Worm (Caenorhabditis elegans): ENCODE data around the gene apb-1.

DNA sequence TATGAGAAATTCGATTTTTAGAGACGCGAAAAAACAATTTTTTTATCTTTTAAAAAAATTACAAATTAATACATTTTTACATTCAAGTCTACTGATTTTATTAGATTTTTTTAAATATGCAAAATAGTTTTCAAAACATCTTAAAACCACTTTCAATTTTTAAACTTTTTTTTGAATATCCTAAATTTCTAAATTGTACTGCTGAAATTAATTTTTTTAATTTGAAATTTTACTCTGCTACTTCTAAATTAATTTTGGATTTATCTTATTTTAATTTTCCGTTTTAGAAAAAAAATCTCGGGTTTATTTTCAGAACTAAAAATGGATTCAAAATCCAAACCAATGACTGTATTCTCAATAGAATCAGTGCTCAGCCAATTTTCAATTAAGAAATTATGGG, 17.8 kb downstream of the apb-1 start, which contains the start of gene Y71H2B.8:
- TF ChIP-seq flt-1 (GFP tag; IDR thresholded peaks at IDR 0.05) (no peak), ztf-23 (GFP tag; IDR thresholded peaks at IDR 0.05) (no peak), ztf-29 (GFP tag; IDR thresholded peaks at IDR 0.05) (no peak), cog-1 (tag; optimal IDR thresholded peaks at IDR 0.05) (no peak), tab-1 (GFP tag; IDR thresholded peaks at IDR 0.05) (no peak), med-1 (GFP tag; optimal IDR thresholded peaks at IDR 0.05; ENCODE audit: insufficient read depth) (no peak)

Data from whole organism, midembryonic.